Worm (Caenorhabditis elegans) whole organism, L4 larva: ENCODE data around the gene srh-22.
A peak's percentile ranks its signal among the peaks of the same experiment; 100 is the strongest.

Experiments
- F37D6.2 ChIP-seq: sonication (generic microtip); optimal IDR thresholded peaks from 2 replicates; lab custom pipeline; 2016; ENCODE audit warnings: mild to moderate bottlenecking, missing genetic modification characterization, missing compliant biosample characterization
- Y105C5A.15 ChIP-seq: fragments of 200-800 bp; sonication (Bioruptor generic); IDR thresholded peaks from 2 replicates; pipeline ENCODE4 v1.3.6; 2022; ENCODE audit warnings: missing genetic modification characterization, missing compliant biosample characterization
- ceh-44 ChIP-seq: fragments of 200-800 bp; sonication (Bioruptor generic); IDR thresholded peaks from 2 replicates; pipeline ENCODE4 v1.3.6; 2022; ENCODE audit warnings: missing genetic modification reagents, missing genetic modification characterization, missing compliant biosample characterization
- ceh-62 ChIP-seq: sonication (generic microtip); optimal IDR thresholded peaks from 2 replicates; lab custom pipeline; 2017; ENCODE audit warnings: missing biosample characterization, missing genetic modification characterization
- ceh-82 ChIP-seq: sonication (generic microtip); optimal IDR thresholded peaks from 2 replicates; lab custom pipeline; 2017; ENCODE audit warnings: missing biosample characterization, missing genetic modification characterization
- ces-1 ChIP-seq: fragments of 150-350 bp; sonication (generic microtip); optimal IDR thresholded peaks from 4 replicates; lab custom pipeline; 2014; ENCODE audit warnings: missing biosample characterization, missing genetic modification reagents, missing genetic modification characterization
- ctbp-1 ChIP-seq: fragments of 200-800 bp; sonication (Bioruptor generic); IDR thresholded peaks from 2 replicates; pipeline ENCODE4 v1.3.6; 2022; ENCODE audit warnings: missing genetic modification reagents, missing genetic modification characterization, missing compliant biosample characterization
- daf-12 ChIP-seq: fragments of 150-350 bp; optimal IDR thresholded peaks from 2 replicates; lab custom pipeline; 2014; ENCODE audit warnings: missing biosample characterization, missing genetic modification reagents, missing genetic modification characterization
- dmd-8 ChIP-seq: fragments of 200-800 bp; sonication (Bioruptor generic); IDR thresholded peaks from 2 replicates; pipeline ENCODE4 v1.3.6; 2022; ENCODE audit warnings: missing genetic modification characterization, missing compliant biosample characterization
- duxl-1 ChIP-seq: sonication (generic microtip); optimal IDR thresholded peaks from 2 replicates; lab custom pipeline; 2016; ENCODE audit warnings: mild to moderate bottlenecking, missing genetic modification characterization, moderate library complexity, missing compliant biosample characterization; ENCODE audit not compliant: poor library complexity
- dve-1 ChIP-seq: sonication (generic microtip); optimal IDR thresholded peaks from 2 replicates; lab custom pipeline; 2017; ENCODE audit warnings: antibody characterized with exemption, mild to moderate bottlenecking, missing genetic modification characterization, missing compliant biosample characterization; ENCODE audit not compliant: insufficient read depth
- hlh-11 ChIP-seq: fragments of 200-800 bp; sonication (Bioruptor generic); optimal IDR thresholded peaks from 2 replicates; lab custom pipeline; 2018; ENCODE audit warnings: mild to moderate bottlenecking, missing genetic modification characterization, missing compliant biosample characterization
- hlh-30 ChIP-seq: sonication (generic microtip); optimal IDR thresholded peaks from 2 replicates; lab custom pipeline; 2017; ENCODE audit warnings: antibody characterized with exemption, mild to moderate bottlenecking, missing genetic modification characterization, missing compliant biosample characterization; ENCODE audit not compliant: insufficient read depth
- lin-15B ChIP-seq: fragments of 150-350 bp; sonication (generic microtip); optimal IDR thresholded peaks from 3 replicates; lab custom pipeline; 2014; ENCODE audit warnings: missing biosample characterization, missing genetic modification characterization
- lin-29 ChIP-seq: fragments of 200-800 bp; sonication (Bioruptor generic); IDR thresholded peaks from 2 replicates; pipeline ENCODE4 v1.3.6; 2022; ENCODE audit warnings: missing genetic modification reagents, missing genetic modification characterization, missing compliant biosample characterization
- lin-38 ChIP-seq: fragments of 200-800 bp; sonication (Bioruptor generic); IDR thresholded peaks from 2 replicates; pipeline ENCODE4 v1.3.6; 2022; ENCODE audit warnings: missing genetic modification reagents, missing genetic modification characterization, missing compliant biosample characterization
- lsy-2 ChIP-seq, 2 experiments: fragments of 150-350 bp in 1 of 2; sonication (generic microtip) in 1 of 2; optimal IDR thresholded peaks; 2 replicates each; lab custom pipeline; 2014 to 2017; ENCODE audit warnings: missing biosample characterization in 2 of 2, missing genetic modification characterization in 2 of 2
- madf-5 ChIP-seq, 2 experiments: fragments of 200-800 bp; sonication (Bioruptor generic); IDR thresholded peaks; 2 replicates each; pipeline ENCODE4 v1.3.6; 2022; ENCODE audit warnings: missing compliant biosample characterization in 2 of 2, missing genetic modification characterization in 2 of 2
- madf-9 ChIP-seq: fragments of 200-800 bp; sonication (Bioruptor generic); conservative IDR thresholded peaks from 2 replicates; pipeline ENCODE4 v1.3.6; 2022; ENCODE audit warnings: missing genetic modification reagents, missing genetic modification characterization, missing compliant biosample characterization
- mxl-3 ChIP-seq: fragments of 200-800 bp; sonication (Bioruptor generic); optimal IDR thresholded peaks from 2 replicates; lab custom pipeline; 2018; ENCODE audit warnings: mild to moderate bottlenecking, missing genetic modification characterization, missing compliant biosample characterization
- nhr-10 ChIP-seq: fragments of 150-350 bp; optimal IDR thresholded peaks from 2 replicates; lab custom pipeline; 2014; ENCODE audit warnings: missing biosample characterization, missing genetic modification characterization
- nhr-102 ChIP-seq: sonication (generic microtip); optimal IDR thresholded peaks from 2 replicates; lab custom pipeline; 2016; ENCODE audit warnings: mild to moderate bottlenecking, missing genetic modification characterization, moderate library complexity, missing compliant biosample characterization
- nhr-11 ChIP-seq: fragments of 150-350 bp; optimal IDR thresholded peaks from 2 replicates; lab custom pipeline; 2014; ENCODE audit warnings: missing biosample characterization, missing genetic modification characterization
- nhr-111 ChIP-seq: fragments of 200-800 bp; sonication (Bioruptor generic); optimal IDR thresholded peaks from 2 replicates; lab custom pipeline; 2018; ENCODE audit warnings: mild to moderate bottlenecking, missing genetic modification characterization, missing compliant biosample characterization
- nhr-76 ChIP-seq: fragments of 150-350 bp; optimal IDR thresholded peaks from 2 replicates; lab custom pipeline; 2014; ENCODE audit warnings: missing biosample characterization, missing genetic modification characterization
- pqm-1 ChIP-seq: sonication (generic microtip); optimal IDR thresholded peaks from 2 replicates; lab custom pipeline; 2017; ENCODE audit warnings: missing biosample characterization, missing genetic modification characterization
- skn-1 ChIP-seq: fragments of 150-350 bp; optimal IDR thresholded peaks from 2 replicates; lab custom pipeline; 2014; ENCODE audit warnings: missing biosample characterization, missing genetic modification characterization
- snpc-4 ChIP-seq: fragments of 150-350 bp; optimal IDR thresholded peaks from 2 replicates; lab custom pipeline; 2014; ENCODE audit warnings: missing biosample characterization, missing genetic modification characterization
- spr-3 ChIP-seq: fragments of 200-800 bp; sonication (Bioruptor generic); optimal IDR thresholded peaks from 2 replicates; lab custom pipeline; 2018; ENCODE audit warnings: mild to moderate bottlenecking, missing genetic modification characterization, missing compliant biosample characterization
- tra-1 ChIP-seq: fragments of 200-800 bp; sonication (Bioruptor generic); IDR thresholded peaks from 2 replicates; pipeline ENCODE4 v1.3.6; 2022; ENCODE audit warnings: missing genetic modification reagents, missing genetic modification characterization, missing compliant biosample characterization
- unc-130 ChIP-seq: sonication (generic microtip); optimal IDR thresholded peaks from 2 replicates; lab custom pipeline; 2016; ENCODE audit warnings: missing genetic modification reagents, missing genetic modification characterization, missing compliant biosample characterization
- unc-62 ChIP-seq, 3 experiments: fragments of 150-350 bp in 1 of 3; sonication (generic microtip); optimal IDR thresholded peaks in 2 of 3; peaks in 1 of 3; 1 replicate in 1 of 3; 2 replicates in 2 of 3; lab custom pipeline; 2014 to 2017; ENCODE audit warnings: missing biosample characterization in 3 of 3, missing genetic modification characterization in 3 of 3, missing genetic modification reagents in 3 of 3, missing genotype in 1 of 3
- zag-1 ChIP-seq: fragments of 150-350 bp; optimal IDR thresholded peaks from 2 replicates; lab custom pipeline; 2014; ENCODE audit warnings: missing biosample characterization, missing genetic modification characterization
- ztf-11 ChIP-seq: fragments of 150-350 bp; optimal IDR thresholded peaks from 2 replicates; lab custom pipeline; 2014; ENCODE audit warnings: missing biosample characterization, missing genetic modification characterization

srh-22 gene

ce11 chrV:4929842-4930241, 7.7 kb downstream of the srh-22 start, which contains the start of gene str-205:
Gene str-205, minus strand, starts transcription at chrV:4929942.
- TF ChIP-seq ztf-11, result no peak

DNA sequence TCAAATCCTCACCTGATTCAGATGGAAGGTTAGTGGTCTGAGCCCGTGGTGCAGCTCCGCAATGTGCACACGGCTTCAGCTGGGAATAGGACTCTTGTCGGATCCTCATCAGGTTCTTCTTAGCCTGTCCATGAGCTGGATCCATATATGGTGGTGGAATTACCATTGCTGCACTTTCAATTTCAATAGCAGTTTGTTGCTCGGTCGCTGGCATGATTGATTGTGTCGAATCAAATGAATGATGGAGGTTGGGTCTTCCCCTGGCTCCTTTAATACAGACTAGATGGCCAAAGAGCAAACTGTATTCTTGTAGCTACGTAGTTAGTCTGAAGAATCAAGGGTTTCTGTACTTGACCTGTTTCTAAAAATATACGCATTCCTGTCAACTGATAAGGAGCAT, 10.7 kb downstream of the srh-22 start, which contains the start of gene C02E7.10:
Gene C02E7.10, minus strand, starts transcription at position 232 of the 400 bp plus-strand sequence.
- TF ChIP-seq unc-62 (GFP tag; optimal IDR thresholded peaks at IDR 0.05 in 1 of 2; lab: Kevin White, UChicago) (peak in 1 of 2 experiments; percentile 90), unc-62 (tag; optimal IDR thresholded peaks at IDR 0.05; lab: Kevin White, UChicago) (no peak), zag-1 (tag; lab: Kevin White, UChicago) (no peak), Y105C5A.15 (no peak), skn-1 (tag; lab: Kevin White, UChicago) (no peak), spr-3 (no peak), ctbp-1 (GFP tag; lab: Robert Waterston, UW) (no peak), pqm-1 (tag; lab: Kevin White, UChicago) (no peak), unc-130 (GFP tag; lab: Kevin White, UChicago) (no peak), F37D6.2 (tag; lab: Kevin White, UChicago) (no peak)

DNA sequence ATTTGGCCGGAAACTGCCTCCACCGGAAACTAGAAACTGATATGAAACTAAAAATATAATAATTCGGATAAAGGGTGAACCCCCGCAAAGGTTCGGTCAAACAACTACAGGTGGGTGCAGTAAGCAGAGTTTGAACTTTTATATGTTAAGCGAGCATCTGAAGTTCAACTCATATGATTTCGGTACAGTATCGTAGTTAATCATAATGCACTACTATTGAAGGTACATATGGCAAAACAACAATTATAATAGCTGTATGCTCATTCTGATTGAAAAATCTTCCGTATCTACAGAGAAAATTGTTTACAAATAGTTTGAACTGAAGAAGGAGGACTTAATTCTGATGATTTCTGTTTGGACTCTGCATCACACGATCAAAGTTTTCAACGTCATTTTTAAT, 11.1 kb downstream of the srh-22 start:
- TF ChIP-seq unc-62 (GFP tag; optimal IDR thresholded peaks at IDR 0.05 in 1 of 2; lab: Kevin White, UChicago) (peak in 1 of 2 experiments; percentile 98), unc-62 (tag; optimal IDR thresholded peaks at IDR 0.05; lab: Kevin White, UChicago) (no peak), lsy-2 (tag; optimal IDR thresholded peaks at IDR 0.05; lab: Kevin White, UChicago) (no peak)

ce11 chrV:4934406-4934805, 12.3 kb downstream of the srh-22 start, which contains the start of gene catp-2:
Gene catp-2, plus strand, starts transcription at chrV:4934706.
- TF ChIP-seq dmd-8 (GFP tag; lab: Robert Waterston, UW), result no peak
- TF ChIP-seq snpc-4, result no peak
- TF ChIP-seq ztf-11, result no peak
- TF ChIP-seq ces-1 (GFP tag; lab: Kevin White, UChicago), result no peak
- no peak for TF ChIP-seq skn-1 (tag; lab: Kevin White, UChicago)
- TF ChIP-seq nhr-76 (tag; lab: Kevin White, UChicago), result no peak
- no peak for TF ChIP-seq madf-9 (GFP tag; lab: Robert Waterston, UW)
- TF ChIP-seq, all 104 proteins: peak for 0

DNA sequence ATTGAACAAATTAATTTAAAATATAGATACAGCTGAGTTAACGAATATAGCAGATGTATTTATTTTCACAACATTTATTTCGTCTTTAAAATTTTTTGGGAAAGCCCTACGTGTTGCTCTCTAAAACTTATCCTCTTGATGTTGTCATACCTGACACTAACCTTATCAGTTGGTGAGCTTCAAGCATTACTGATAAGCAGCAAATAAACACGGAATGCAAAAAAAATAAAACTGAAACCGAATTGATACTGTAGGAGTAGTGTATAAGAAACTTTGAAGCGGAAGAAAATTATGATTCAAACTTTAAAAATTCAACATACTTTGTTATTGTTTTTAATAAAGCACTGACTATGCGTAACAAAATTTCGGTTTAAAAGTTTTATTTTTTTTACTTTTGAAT, 13.0 kb downstream of the srh-22 start:
- peak; percentile 68 for TF ChIP-seq pqm-1 (tag; lab: Kevin White, UChicago)
- no peak for TF ChIP-seq ceh-62 (tag; lab: Kevin White, UChicago)
- TF ChIP-seq hlh-30 (tag; lab: Kevin White, UChicago), result no peak
- TF ChIP-seq nhr-102, result no peak
- no peak for TF ChIP-seq daf-12 (tag; lab: Kevin White, UChicago)
- TF ChIP-seq F37D6.2 (tag; lab: Kevin White, UChicago), result no peak
- TF ChIP-seq lin-15B (tag; lab: Kevin White, UChicago), result no peak
- TF ChIP-seq mxl-3 (GFP tag; lab: Kevin White, UChicago), result no peak

ce11 chrV:4937337-4937736, 15.2 kb downstream of the srh-22 start:
- TF ChIP-seq unc-62 (GFP tag; optimal IDR thresholded peaks at IDR 0.05 in 1 of 2; lab: Kevin White, UChicago) (peak in 1 of 2 experiments; percentile 95), unc-62 (tag; optimal IDR thresholded peaks at IDR 0.05; lab: Kevin White, UChicago) (no peak), ceh-44 (GFP tag; lab: Robert Waterston, UW) (no peak)

DNA sequence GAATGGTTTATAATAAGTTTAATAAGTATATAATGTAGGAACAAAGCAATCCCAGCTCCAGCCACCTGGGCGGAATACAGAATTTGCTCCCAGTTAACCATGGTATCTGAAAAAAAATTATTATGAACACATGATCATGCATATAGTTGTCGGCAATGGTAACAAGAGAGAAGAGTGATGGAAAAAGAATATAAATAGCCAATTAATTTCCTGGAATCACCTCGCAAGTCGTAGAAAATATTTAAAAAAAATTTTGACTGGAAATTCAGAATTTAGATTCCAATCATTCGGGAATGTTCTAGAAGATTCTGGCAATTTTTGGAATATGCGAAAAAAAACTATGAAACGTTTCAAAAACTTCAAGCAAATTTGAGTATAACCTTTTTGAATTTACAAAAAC, 22.1 kb downstream of the srh-22 start, which contains the start of gene str-211:
Gene str-211, minus strand, starts transcription at position 101 of the 400 bp plus-strand sequence.
- TF ChIP-seq tra-1 (no peak), hlh-30 (tag; lab: Kevin White, UChicago) (no peak), nhr-10 (tag; lab: Kevin White, UChicago) (no peak), lin-38 (GFP tag; lab: Robert Waterston, UW) (no peak), unc-62 (GFP tag; optimal IDR thresholded peaks at IDR 0.05 in 1 of 2; lab: Kevin White, UChicago) (no peak), unc-62 (tag; optimal IDR thresholded peaks at IDR 0.05; lab: Kevin White, UChicago) (no peak), hlh-11 (no peak), duxl-1 (no peak), dve-1 (no peak), nhr-111 (GFP tag; lab: Kevin White, UChicago) (no peak), nhr-11 (tag; lab: Kevin White, UChicago) (no peak), ceh-44 (GFP tag; lab: Robert Waterston, UW) (no peak), ceh-82 (tag; lab: Kevin White, UChicago) (no peak), lin-29 (no peak), nhr-76 (tag; lab: Kevin White, UChicago) (no peak), madf-5 (GFP tag; IDR thresholded peaks at IDR 0.05; lab: Robert Waterston, UW) (no peak)
